Fruit fly (Drosophila melanogaster) whole organism, embryonic: ENCODE data around the gene CG6791.

Experiments used
- Atf-2 ChIP-seq: fragments of 200-800 bp; sonication (Bioruptor generic); optimal IDR thresholded peaks from 2 replicates; lab custom pipeline; 2016; ENCODE audit warnings: missing biosample characterization, missing genetic modification characterization
- Bdp1 ChIP-seq: fragments of 200-800 bp; sonication (Bioruptor generic); optimal IDR thresholded peaks from 3 replicates; lab custom pipeline; 2016; ENCODE audit warnings: missing biosample characterization, missing genetic modification characterization
- CG10979 ChIP-seq: fragments of 200-800 bp; sonication (Bioruptor generic); optimal IDR thresholded peaks from 2 replicates; lab custom pipeline; 2018; ENCODE audit warnings: missing biosample characterization, mild to moderate bottlenecking, missing genetic modification characterization, moderate library complexity
- CG11723 ChIP-seq: fragments of 200-800 bp; sonication (Bioruptor generic); optimal IDR thresholded peaks from 2 replicates; lab custom pipeline; 2017; ENCODE audit warnings: missing biosample characterization, mild to moderate bottlenecking, missing genetic modification characterization
- CG12236 ChIP-seq: fragments of 200-800 bp; sonication (Bioruptor generic); optimal IDR thresholded peaks from 2 replicates; lab custom pipeline; 2016; ENCODE audit warnings: missing biosample characterization, missing genetic modification characterization
- CG12299 ChIP-seq: fragments of 200-800 bp; sonication (Bioruptor generic); optimal IDR thresholded peaks from 2 replicates; lab custom pipeline; 2018; ENCODE audit warnings: missing biosample characterization, mild to moderate bottlenecking, missing genetic modification characterization
- CG14860 ChIP-seq: fragments of 200-800 bp; sonication (Bioruptor generic); IDR thresholded peaks from 3 replicates; pipeline ENCODE4 v1.3.6; 2022; ENCODE audit warnings: missing biosample characterization, missing genetic modification characterization; ENCODE audit not compliant: partially characterized antibody
- CG15011 ChIP-seq: fragments of 200-800 bp; sonication (Bioruptor generic); optimal IDR thresholded peaks from 3 replicates; lab custom pipeline; 2018; ENCODE audit warnings: missing biosample characterization, mild to moderate bottlenecking, missing genetic modification characterization
- CG15269 ChIP-seq: fragments of 200-800 bp; sonication (Bioruptor generic); optimal IDR thresholded peaks from 2 replicates; lab custom pipeline; 2018; ENCODE audit warnings: missing biosample characterization, mild to moderate bottlenecking, missing genetic modification characterization, moderate library complexity
- CG1529 ChIP-seq: fragments of 200-800 bp; sonication (Bioruptor generic); optimal IDR thresholded peaks from 3 replicates; lab custom pipeline; 2018; ENCODE audit warnings: missing biosample characterization, missing genetic modification characterization
- CG17328 ChIP-seq: fragments of 200-800 bp; sonication (Bioruptor generic); IDR thresholded peaks from 2 replicates; pipeline ENCODE4 v1.3.6; 2022; ENCODE audit warnings: missing biosample characterization, missing genetic modification characterization
- CG17568 ChIP-seq: fragments of 200-800 bp; sonication (Bioruptor generic); optimal IDR thresholded peaks from 2 replicates; lab custom pipeline; 2018; ENCODE audit warnings: missing biosample characterization, mild to moderate bottlenecking, missing genetic modification characterization, moderate library complexity
- CG2120 ChIP-seq: fragments of 200-800 bp; sonication (Bioruptor generic); optimal IDR thresholded peaks from 3 replicates; lab custom pipeline; 2016; ENCODE audit warnings: missing biosample characterization, missing genetic modification characterization
- CG2875 ChIP-seq: fragments of 200-800 bp; sonication (Bioruptor generic); optimal IDR thresholded peaks from 2 replicates; lab custom pipeline; 2017; ENCODE audit warnings: missing biosample characterization, mild to moderate bottlenecking, missing genetic modification characterization, missing genetic modification reagents
- CG4707 ChIP-seq: fragments of 200-800 bp; sonication (Bioruptor generic); optimal IDR thresholded peaks from 2 replicates; lab custom pipeline; 2018; ENCODE audit warnings: missing biosample characterization, mild to moderate bottlenecking, missing genetic modification characterization, moderate library complexity
- CG5953 ChIP-seq: fragments of 200-800 bp; sonication (Bioruptor generic); IDR thresholded peaks from 2 replicates; pipeline ENCODE4 v1.3.6; 2022; ENCODE audit warnings: missing biosample characterization, missing genetic modification characterization
- CG7928 ChIP-seq: fragments of 200-800 bp; sonication (Bioruptor generic); optimal IDR thresholded peaks from 2 replicates; lab custom pipeline; 2017; ENCODE audit warnings: missing biosample characterization, mild to moderate bottlenecking, missing genetic modification characterization
- CG8388 ChIP-seq: fragments of 200-800 bp; sonication (Bioruptor generic); optimal IDR thresholded peaks from 2 replicates; lab custom pipeline; 2019; ENCODE audit warnings: missing biosample characterization, mild to moderate bottlenecking, missing genetic modification characterization, moderate library complexity
- CG9727 ChIP-seq: fragments of 200-800 bp; sonication (Bioruptor generic); optimal IDR thresholded peaks from 3 replicates; lab custom pipeline; 2017; ENCODE audit warnings: missing biosample characterization, mild to moderate bottlenecking, missing genetic modification characterization
- CG9932 ChIP-seq: fragments of 200-800 bp; sonication (Bioruptor generic); IDR thresholded peaks from 2 replicates; pipeline ENCODE4 v1.3.6; 2022; ENCODE audit warnings: missing biosample characterization, missing genetic modification characterization
- CkIIα-i1 ChIP-seq: fragments of 200-800 bp; sonication (Bioruptor generic); IDR thresholded peaks from 2 replicates; pipeline ENCODE4 v1.3.6; 2022; ENCODE audit warnings: missing biosample characterization, missing genetic modification characterization
- Dfd ChIP-seq, 2 experiments: fragments of >200 bp; optimal IDR thresholded peaks; 2 replicates each; lab custom pipeline; 2017; ENCODE audit warnings: missing biosample characterization in 2 of 2, missing genetic modification characterization in 2 of 2
- Doc2 ChIP-seq: fragments of 200-800 bp; sonication (Bioruptor generic); IDR thresholded peaks from 2 replicates; pipeline ENCODE4 v1.3.6; 2022; ENCODE audit warnings: missing biosample characterization, missing genetic modification characterization
- E2f1 ChIP-seq: fragments of 200-800 bp; sonication (Bioruptor generic); IDR thresholded peaks from 2 replicates; pipeline ENCODE4 v1.3.6; 2022; ENCODE audit warnings: missing biosample characterization, missing genetic modification characterization
- Fer2 ChIP-seq: fragments of 200-800 bp; sonication (Bioruptor generic); optimal IDR thresholded peaks from 2 replicates; lab custom pipeline; 2018; ENCODE audit warnings: missing biosample characterization, mild to moderate bottlenecking, missing genetic modification characterization, moderate library complexity
- HLHmδ ChIP-seq: fragments of 200-800 bp; sonication (Bioruptor generic); optimal IDR thresholded peaks from 2 replicates; lab custom pipeline; 2018; ENCODE audit warnings: missing biosample characterization, mild to moderate bottlenecking, missing genetic modification characterization, moderate library complexity
- Hr39 ChIP-seq: fragments of >200 bp; optimal IDR thresholded peaks from 2 replicates; lab custom pipeline; 2017
- Hr78 ChIP-seq, 2 experiments: fragments of 200-800 bp in 1 of 2; fragments of >200 bp in 1 of 2; sonication (Bioruptor generic) in 1 of 2; optimal IDR thresholded peaks; 2 replicates each; lab custom pipeline; 2017 to 2019; ENCODE audit warnings: missing biosample characterization in 2 of 2, missing genetic modification characterization in 2 of 2, mild to moderate bottlenecking in 1 of 2, moderate library complexity in 1 of 2
- Oli ChIP-seq: fragments of 200-800 bp; sonication (Bioruptor generic); optimal IDR thresholded peaks from 2 replicates; lab custom pipeline; 2018; ENCODE audit warnings: missing biosample characterization, mild to moderate bottlenecking, missing genetic modification characterization, moderate library complexity
- Six4 ChIP-seq: fragments of 200-800 bp; sonication (Bioruptor generic); optimal IDR thresholded peaks from 2 replicates; lab custom pipeline; 2016; ENCODE audit warnings: missing biosample characterization, missing genetic modification characterization
- Sox100B ChIP-seq: fragments of 200-800 bp; sonication (Bioruptor generic); optimal IDR thresholded peaks from 3 replicates; lab custom pipeline; 2018; ENCODE audit warnings: missing biosample characterization, mild to moderate bottlenecking, missing genetic modification characterization
- abd-A ChIP-seq: fragments of 200-800 bp; sonication (Bioruptor generic); optimal IDR thresholded peaks from 3 replicates; lab custom pipeline; 2019; ENCODE audit warnings: missing biosample characterization, mild to moderate bottlenecking, missing genetic modification characterization, moderate library complexity
- cato ChIP-seq: fragments of 200-800 bp; sonication (Bioruptor generic); optimal IDR thresholded peaks from 2 replicates; lab custom pipeline; 2016; ENCODE audit warnings: missing biosample characterization, missing genetic modification characterization, borderline replicate concordance
- croc ChIP-seq: fragments of 200-800 bp; sonication (Bioruptor generic); conservative IDR thresholded peaks from 3 replicates; pipeline ENCODE4 v1.3.6; 2022; ENCODE audit warnings: missing biosample characterization, missing genetic modification characterization
- gcm ChIP-seq: fragments of 200-800 bp; sonication (Bioruptor generic); optimal IDR thresholded peaks from 2 replicates; lab custom pipeline; 2019; ENCODE audit warnings: missing biosample characterization, mild to moderate bottlenecking, missing genetic modification characterization, moderate library complexity
- gro ChIP-seq: fragments of 200-800 bp; sonication (Bioruptor generic); optimal IDR thresholded peaks from 2 replicates; lab custom pipeline; 2016; ENCODE audit warnings: missing biosample characterization, missing genetic modification characterization
- gt ChIP-seq: fragments of 200-800 bp; sonication (Bioruptor generic); IDR thresholded peaks from 2 replicates; pipeline ENCODE4 v1.3.6; 2022; ENCODE audit warnings: missing biosample characterization, missing genetic modification characterization
- inv ChIP-seq: fragments of 200-800 bp; sonication (Bioruptor generic); IDR thresholded peaks from 2 replicates; pipeline ENCODE4 v1.3.6; 2022; ENCODE audit warnings: missing biosample characterization, missing genetic modification characterization; ENCODE audit not compliant: partially characterized antibody
- jumu ChIP-seq: fragments of 200-800 bp; sonication (Bioruptor generic); optimal IDR thresholded peaks from 3 replicates; lab custom pipeline; 2016; ENCODE audit warnings: missing biosample characterization, missing genetic modification characterization
- lmd ChIP-seq: fragments of 200-800 bp; sonication (Bioruptor generic); IDR thresholded peaks from 2 replicates; pipeline ENCODE4 v1.3.6; 2022; ENCODE audit warnings: missing biosample characterization, missing genetic modification characterization
- maf-S ChIP-seq: fragments of 200-800 bp; sonication (Bioruptor generic); optimal IDR thresholded peaks from 2 replicates; lab custom pipeline; 2016; ENCODE audit warnings: missing biosample characterization, missing genetic modification characterization
- nerfin-1 ChIP-seq: fragments of 200-800 bp; sonication (Bioruptor generic); optimal IDR thresholded peaks from 3 replicates; lab custom pipeline; 2019; ENCODE audit warnings: missing biosample characterization, mild to moderate bottlenecking, missing genetic modification characterization, moderate library complexity
- pho ChIP-seq: fragments of 200-800 bp; sonication (Bioruptor generic); optimal IDR thresholded peaks from 2 replicates; lab custom pipeline; 2016; ENCODE audit warnings: missing biosample characterization, missing genetic modification characterization
- pita ChIP-seq: fragments of 200-800 bp; sonication (Bioruptor generic); optimal IDR thresholded peaks from 2 replicates; lab custom pipeline; 2017; ENCODE audit warnings: missing biosample characterization, mild to moderate bottlenecking, missing genetic modification characterization
- sc ChIP-seq, 3 experiments: fragments of >200 bp in 2 of 3; fragments of 200-800 bp in 1 of 3; sonication (Bioruptor generic) in 1 of 3; optimal IDR thresholded peaks; 2 replicates in 2 of 3; 3 replicates in 1 of 3; lab custom pipeline; 2017; ENCODE audit warnings: mild to moderate bottlenecking in 1 of 3, missing biosample characterization in 1 of 3, missing genetic modification characterization in 1 of 3, missing genetic modification reagents in 1 of 3
- sim ChIP-seq: fragments of 200-800 bp; sonication (Bioruptor generic); IDR thresholded peaks from 2 replicates; pipeline ENCODE4 v1.3.6; 2022; ENCODE audit warnings: missing biosample characterization, missing genetic modification characterization
- sima ChIP-seq: fragments of 200-800 bp; sonication (Bioruptor generic); optimal IDR thresholded peaks from 2 replicates; lab custom pipeline; 2016; ENCODE audit warnings: missing biosample characterization, missing genetic modification characterization
- sob ChIP-seq: fragments of 200-800 bp; sonication (Bioruptor generic); IDR thresholded peaks from 2 replicates; pipeline ENCODE4 v1.3.6; 2022; ENCODE audit warnings: missing biosample characterization, missing genetic modification characterization
- tll ChIP-seq, 2 experiments: fragments of 200-800 bp in 1 of 2; fragments of >200 bp in 1 of 2; sonication (Bioruptor generic) in 1 of 2; optimal IDR thresholded peaks; 2 replicates each; lab custom pipeline; 2017 to 2019; ENCODE audit warnings: missing biosample characterization in 2 of 2, missing genetic modification characterization in 2 of 2, mild to moderate bottlenecking in 1 of 2, moderate library complexity in 1 of 2
- usp ChIP-seq: fragments of >200 bp; optimal IDR thresholded peaks from 2 replicates; lab custom pipeline; 2017; ENCODE audit warnings: missing biosample characterization, missing genetic modification characterization

The CG6791 gene

DNA sequence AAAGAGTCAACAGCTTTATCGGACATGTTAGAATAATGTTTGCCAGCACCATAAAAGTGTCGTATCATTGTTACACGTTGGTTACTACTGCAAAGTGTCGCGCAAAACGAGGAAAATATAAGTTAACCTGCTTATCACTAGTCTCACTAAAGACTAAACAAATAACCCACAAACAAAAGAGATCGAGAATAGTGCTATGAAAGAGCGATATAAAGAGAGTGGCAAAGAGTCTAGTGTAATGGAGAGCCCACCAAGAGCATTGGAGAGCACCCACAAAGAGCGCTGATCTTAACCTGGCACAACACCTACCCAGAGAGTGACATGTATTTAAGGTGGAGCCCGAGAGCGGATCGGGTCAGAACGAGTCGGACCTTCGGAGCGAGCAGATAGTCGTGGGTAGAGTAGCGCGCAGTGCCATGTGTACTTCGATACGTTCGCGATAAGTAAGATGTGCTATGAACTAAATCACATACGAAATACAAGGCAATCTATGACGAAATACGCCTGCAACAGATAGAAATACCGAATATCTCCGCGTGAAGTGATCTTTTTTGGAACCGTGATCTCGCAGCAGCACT, 21.0 kb downstream of the CG6791 start, which contains the start of gene Mrp4 (continued):
- TF ChIP-seq inv (GFP tag; lab: Robert Waterston, UW) (no peak), maf-S (no peak), E2f1 (GFP tag; lab: Robert Waterston, UW) (no peak; the same call in 1 of the 2 replicates), abd-A (tag; lab: Kevin White, UChicago) (no peak), croc (no peak), Hr78 (GFP tag; optimal IDR thresholded peaks at IDR 0.05; lab: Kevin White, UChicago) (peak in 1 of 2 experiments; percentile 56), HLHmδ (GFP tag; lab: Kevin White, UChicago) (peak; percentile 92), gcm (peak; percentile 76), CG12236 (peak; percentile 16), nerfin-1 (tag; lab: Kevin White, UChicago) (no peak), Hr39 (lab: Kevin White, UChicago) (no peak), Fer2 (tag; lab: Kevin White, UChicago) (no peak), sima (no peak), lmd (no peak), usp (GFP tag; lab: Kevin White, UChicago) (no peak), Sox100B (GFP tag; lab: Kevin White, UChicago) (no peak), CG15269 (tag; lab: Kevin White, UChicago) (peak; percentile 20), CG2875 (GFP tag; lab: Kevin White, UChicago) (peak; percentile 49), CG9932 (GFP tag; lab: Robert Waterston, UW) (peak; percentile 42), sob (peak; percentile 69; the same call in 1 of the 2 replicates), CG12299 (tag; lab: Kevin White, UChicago) (peak; percentile 78), Atf-2 (no peak), CG4707 (no peak), CG17568 (GFP tag; lab: Kevin White, UChicago) (peak; percentile 93), CG2120 (GFP tag; lab: Kevin White, UChicago) (peak; percentile 24), tll (GFP tag; optimal IDR thresholded peaks at IDR 0.05; lab: Kevin White, UChicago) (no peak), Doc2 (no peak), CG11723 (peak; percentile 23), Six4 (GFP tag; lab: Kevin White, UChicago) (no peak), CG17328 (GFP tag; lab: Robert Waterston, UW) (no peak), CG9727 (GFP tag; lab: Kevin White, UChicago) (no peak), CG15011 (GFP tag; lab: Kevin White, UChicago) (no peak), CG5953 (GFP tag; lab: Robert Waterston, UW) (no peak), Bdp1 (GFP tag; lab: Kevin White, UChicago) (peak; percentile 15), CG1529 (GFP tag; lab: Kevin White, UChicago) (peak; percentile 46), sc (optimal IDR thresholded peaks at IDR 0.05; lab: Kevin White, UChicago) (no peak), sc (GFP tag; optimal IDR thresholded peaks at IDR 0.05; lab: Kevin White, UChicago) (peak; percentile 31), CG14860 (GFP tag; lab: Robert Waterston, UW) (no peak), gt (GFP tag; lab: Robert Waterston, UW) (no peak), cato (GFP tag; lab: Kevin White, UChicago) (no peak), sim (no peak), CG7928 (GFP tag; lab: Kevin White, UChicago) (no peak), Oli (tag; lab: Kevin White, UChicago) (no peak), pho (GFP tag; lab: Kevin White, UChicago) (no peak), jumu (GFP tag; lab: Kevin White, UChicago) (no peak), CG8388 (GFP tag; lab: Kevin White, UChicago) (no peak), CG10979 (tag; lab: Kevin White, UChicago) (no peak), pita (GFP tag; lab: Kevin White, UChicago) (no peak), CkIIα-i1 (GFP tag; lab: Robert Waterston, UW) (no peak; the same call in 1 of the 2 replicates), gro (GFP tag; lab: Kevin White, UChicago) (peak; percentile 12), Dfd (GFP tag; optimal IDR thresholded peaks at IDR 0.05; lab: Kevin White, UChicago) (no peak)
